Fruit fly (Drosophila melanogaster) ovary, adult (tissue): Measurements from ENCODE around the gene CG31999.

Source experiments
- CG17801 ChIP-seq: fragments of 200-800 bp; optimal IDR thresholded peaks from 2 replicates; lab custom pipeline; 2019; ENCODE audit warnings: missing biosample characterization, mild to moderate bottlenecking, missing genetic modification characterization, moderate library complexity; ENCODE audit not compliant: partially characterized antibody

The CG31999 gene

dm6 chr4:227648-228047, at the start of gene CG31999, which contains the start of gene yellow-h:
Gene CG31999, minus strand, starts transcription at chr4:227748.
Gene yellow-h, plus strand, starts transcription at chr4:227922.
- TF ChIP-seq CG17801 (GFP tag; lab: Kevin White, UChicago), result no peak

dm6 chr4:276325-276724, 48.8 kb upstream of the CG31999 start, which contains the start of gene NfI:
Gene NfI, minus strand, starts transcription at chr4:276369.
- no peak for TF ChIP-seq CG17801 (GFP tag; lab: Kevin White, UChicago)

dm6 chr4:274704-275103, 47.2 kb upstream of the CG31999 start:
- TF ChIP-seq CG17801 (GFP tag; lab: Kevin White, UChicago), result no peak

- no peak for TF ChIP-seq CG17801 (GFP tag; lab: Kevin White, UChicago)
Measured at dm6 chr4:261484-262070, 34.0 kb upstream of the CG31999 start.

- no peak for TF ChIP-seq CG17801 (GFP tag; lab: Kevin White, UChicago)
Measured at dm6 chr4:254697-255096, 27.1 kb upstream of the CG31999 start, which contains the start of gene RhoGAP102A. Gene RhoGAP102A, plus strand, starts transcription at chr4:254997.

- no peak for TF ChIP-seq CG17801 (GFP tag; lab: Kevin White, UChicago)
Measured at dm6 chr4:253176-253575, 25.6 kb upstream of the CG31999 start, which contains the start of gene dpr7. Gene dpr7, minus strand, starts transcription at chr4:253329.

dm6 chr4:240850-241249, 13.3 kb upstream of the CG31999 start:
- no peak for TF ChIP-seq CG17801 (GFP tag; lab: Kevin White, UChicago)

- no peak for TF ChIP-seq CG17801 (GFP tag; lab: Kevin White, UChicago)
Measured at dm6 chr4:238400-238799, 10.9 kb upstream of the CG31999 start.

- TF ChIP-seq CG17801 (GFP tag; lab: Kevin White, UChicago), result no peak
Measured at dm6 chr4:231185-231584, 3.6 kb upstream of the CG31999 start.

- TF ChIP-seq CG17801 (GFP tag; lab: Kevin White, UChicago), result no peak
Measured at dm6 chr4:230430-230829, 2.9 kb upstream of the CG31999 start, which contains the start of gene CG1674. Gene CG1674, plus strand, starts transcription at chr4:230730.

- TF ChIP-seq CG17801 (GFP tag; lab: Kevin White, UChicago), result no peak
Measured at dm6 chr4:226751-227150, 797 bp downstream of the CG31999 start.

dm6 chr4:225824-226223, 1.7 kb downstream of the CG31999 start:
- TF ChIP-seq CG17801 (GFP tag; lab: Kevin White, UChicago), result no peak

- no peak for TF ChIP-seq CG17801 (GFP tag; lab: Kevin White, UChicago)
Measured at dm6 chr4:210011-210649, 17.4 kb downstream of the CG31999 start, which contains the start of gene Crk. Gene Crk, plus strand, starts transcription at chr4:210224.

- peak; percentile 22 for TF ChIP-seq CG17801 (GFP tag; lab: Kevin White, UChicago)
Measured at dm6 chr4:205671-206252, 21.8 kb downstream of the CG31999 start, which contains the start of gene CG31998. Gene CG31998, minus strand, starts transcription at chr4:205945.
